Worm (Caenorhabditis elegans) whole organism, L1 larva: ENCODE data around the gene nhr-201.

Source experiments
- alr-1 ChIP-seq: fragments of 200-800 bp; sonication (Bioruptor generic); optimal IDR thresholded peaks from 2 replicates; lab custom pipeline; 2018; ENCODE audit warnings: borderline replicate concordance, mild to moderate bottlenecking, missing genetic modification characterization, missing compliant biosample characterization
- elt-3 ChIP-seq, 6 experiments: fragments of 150-350 bp in 1 of 6; sonication (generic microtip); optimal IDR thresholded peaks; 2 replicates each; lab custom pipeline; 2017 to 2018; ENCODE audit warnings: missing biosample characterization in 6 of 6, missing genetic modification characterization in 6 of 6, inconsistent platforms in 1 of 6
- fos-1 ChIP-seq: fragments of 150-350 bp; optimal IDR thresholded peaks from 2 replicates; lab custom pipeline; 2014; ENCODE audit warnings: missing biosample characterization, missing genetic modification characterization
- lin-15B ChIP-seq: fragments of 150-350 bp; sonication (generic microtip); optimal IDR thresholded peaks from 3 replicates; lab custom pipeline; 2014; ENCODE audit warnings: missing biosample characterization, missing genetic modification characterization
- lsy-2 ChIP-seq, 2 experiments: fragments of 150-350 bp; optimal IDR thresholded peaks; 2 replicates each; lab custom pipeline; 2014; ENCODE audit warnings: missing biosample characterization in 2 of 2, missing genetic modification characterization in 2 of 2
- unc-62 ChIP-seq: fragments of 150-350 bp; optimal IDR thresholded peaks from 2 replicates; lab custom pipeline; 2014; ENCODE audit warnings: missing biosample characterization, missing genetic modification reagents, missing genetic modification characterization
- ztf-4 ChIP-seq: fragments of 150-350 bp; optimal IDR thresholded peaks from 2 replicates; lab custom pipeline; 2014; ENCODE audit warnings: missing biosample characterization, missing genetic modification characterization

DNA sequence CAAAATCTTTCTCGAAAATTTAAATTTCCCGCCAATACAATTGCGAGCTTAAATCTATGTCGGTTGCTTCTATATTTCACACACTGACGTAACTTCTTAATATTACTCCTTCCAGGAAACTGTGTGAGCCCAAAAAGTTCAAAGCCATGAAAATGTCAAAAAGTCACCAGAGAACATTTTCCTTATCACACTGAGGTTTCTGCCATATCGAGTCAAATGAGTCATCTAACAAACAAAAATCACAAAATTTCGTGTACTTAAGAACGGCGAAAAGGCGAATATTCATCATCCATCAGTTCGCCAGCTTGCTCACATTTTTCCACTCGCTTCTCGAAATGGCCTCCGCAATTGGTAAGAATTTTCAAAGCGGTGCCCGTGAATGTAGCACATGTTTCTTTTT lies 14.9 kb upstream of the nhr-201 start, which contains the start of gene M02H5.8:
- TF ChIP-seq ztf-4 (tag; lab: Kevin White, UChicago): no peak
- no peak for TF ChIP-seq lsy-2 (tag; optimal IDR thresholded peaks at IDR 0.05; lab: Kevin White, UChicago)
- TF ChIP-seq unc-62 (GFP tag; lab: Kevin White, UChicago): no peak
- no peak for TF ChIP-seq alr-1 (tag; lab: Kevin White, UChicago)
- TF ChIP-seq elt-3 (tag; optimal IDR thresholded peaks at IDR 0.05; lab: Kevin White, UChicago): no peak
- no peak for TF ChIP-seq lin-15B (tag; lab: Kevin White, UChicago)
- TF ChIP-seq fos-1 (tag; lab: Kevin White, UChicago): no peak
